Fruit fly (Drosophila melanogaster) whole organism, embryonic: ENCODE measurements around the gene Spn28Dc.

Experiments
- Awh ChIP-seq: fragments of 200-800 bp; sonication (Bioruptor generic); IDR thresholded peaks from 2 replicates; pipeline ENCODE4, ENCODE4 v1.3.6; 2022; ENCODE audit warnings: missing biosample characterization, missing genetic modification characterization
- Bteb2 ChIP-seq: fragments of 200-800 bp; sonication (Bioruptor generic); optimal IDR thresholded peaks from 2 replicates; lab custom pipeline; 2016; ENCODE audit warnings: missing biosample characterization, missing genetic modification characterization
- CG11398 ChIP-seq: fragments of 200-800 bp; sonication (Bioruptor generic); optimal IDR thresholded peaks from 2 replicates; lab custom pipeline; 2016; ENCODE audit warnings: missing biosample characterization, missing genetic modification characterization
- CG11723 ChIP-seq: fragments of 200-800 bp; sonication (Bioruptor generic); optimal IDR thresholded peaks from 2 replicates; lab custom pipeline; 2017; ENCODE audit warnings: missing biosample characterization, mild to moderate bottlenecking, missing genetic modification characterization
- CG12071 ChIP-seq: fragments of 200-800 bp; sonication (Bioruptor generic); optimal IDR thresholded peaks from 3 replicates; lab custom pipeline; 2018; ENCODE audit warnings: missing biosample characterization, mild to moderate bottlenecking, missing genetic modification characterization
- CG12219 ChIP-seq: fragments of 200-800 bp; sonication (Bioruptor generic); optimal IDR thresholded peaks from 3 replicates; lab custom pipeline; 2018; ENCODE audit warnings: missing biosample characterization, mild to moderate bottlenecking, missing genetic modification characterization
- CG13894 ChIP-seq: fragments of 200-800 bp; sonication (Bioruptor generic); optimal IDR thresholded peaks from 3 replicates; lab custom pipeline; 2018; ENCODE audit warnings: missing biosample characterization, mild to moderate bottlenecking, missing genetic modification characterization, moderate library complexity
- CG15479 ChIP-seq: fragments of 200-800 bp; sonication (Bioruptor generic); optimal IDR thresholded peaks from 3 replicates; lab custom pipeline; 2019; ENCODE audit warnings: missing biosample characterization, mild to moderate bottlenecking, missing genetic modification characterization, moderate library complexity
- CG16815 ChIP-seq: fragments of 200-800 bp; sonication (Bioruptor generic); optimal IDR thresholded peaks from 3 replicates; lab custom pipeline; 2017; ENCODE audit warnings: missing biosample characterization, mild to moderate bottlenecking, missing genetic modification characterization
- CG17359 ChIP-seq: fragments of 200-800 bp; sonication (Bioruptor generic); optimal IDR thresholded peaks from 3 replicates; lab custom pipeline; 2018; ENCODE audit warnings: missing biosample characterization, mild to moderate bottlenecking, missing genetic modification characterization, moderate library complexity
- CG17802 ChIP-seq: fragments of 200-800 bp; sonication (Bioruptor generic); optimal IDR thresholded peaks from 2 replicates; lab custom pipeline; 2018; ENCODE audit warnings: missing biosample characterization, mild to moderate bottlenecking, missing genetic modification characterization, moderate library complexity
- CG18599 ChIP-seq: fragments of 200-800 bp; sonication (Bioruptor generic); optimal IDR thresholded peaks from 3 replicates; lab custom pipeline; 2017; ENCODE audit warnings: missing biosample characterization, missing genetic modification characterization, mild to moderate bottlenecking, moderate library complexity, missing genetic modification reagents
- CG2875 ChIP-seq: fragments of 200-800 bp; sonication (Bioruptor generic); optimal IDR thresholded peaks from 2 replicates; lab custom pipeline; 2017; ENCODE audit warnings: missing biosample characterization, mild to moderate bottlenecking, missing genetic modification characterization, missing genetic modification reagents
- CG3065 ChIP-seq: fragments of 200-800 bp; sonication (Bioruptor generic); optimal IDR thresholded peaks from 2 replicates; lab custom pipeline; 2016; ENCODE audit warnings: missing biosample characterization, missing genetic modification characterization
- CG9727 ChIP-seq: fragments of 200-800 bp; sonication (Bioruptor generic); optimal IDR thresholded peaks from 3 replicates; lab custom pipeline; 2017; ENCODE audit warnings: missing biosample characterization, mild to moderate bottlenecking, missing genetic modification characterization
- Fer3 ChIP-seq: fragments of 200-800 bp; sonication (Bioruptor generic); optimal IDR thresholded peaks from 2 replicates; lab custom pipeline; 2018; ENCODE audit warnings: missing biosample characterization, mild to moderate bottlenecking, missing genetic modification characterization, moderate library complexity
- GATAe ChIP-seq: fragments of 200-800 bp; sonication (Bioruptor generic); conservative IDR thresholded peaks from 2 replicates; pipeline ENCODE4 v1.3.6; 2022; ENCODE audit warnings: missing biosample characterization, missing genetic modification characterization
- Hey ChIP-seq: fragments of 200-800 bp; sonication (Bioruptor generic); optimal IDR thresholded peaks from 3 replicates; lab custom pipeline; 2018; ENCODE audit warnings: missing biosample characterization, mild to moderate bottlenecking, missing genetic modification characterization
- Lhr ChIP-seq: fragments of 200-800 bp; sonication (Bioruptor generic); optimal IDR thresholded peaks from 3 replicates; lab custom pipeline; 2017; ENCODE audit warnings: mild to moderate bottlenecking, missing biosample characterization, missing genetic modification reagents, missing genetic modification characterization
- Pdp1 ChIP-seq, 2 experiments: fragments of 200-800 bp; sonication (Bioruptor generic); optimal IDR thresholded peaks; 3 replicates each; lab custom pipeline; 2016; ENCODE audit warnings: missing biosample characterization in 2 of 2, missing genetic modification characterization in 2 of 2, mild to moderate bottlenecking in 1 of 2, moderate library complexity in 1 of 2
- Ptx1 ChIP-seq: fragments of 200-800 bp; sonication (Bioruptor generic); IDR thresholded peaks from 2 replicates; pipeline ENCODE4 v1.3.6; 2022; ENCODE audit warnings: missing biosample characterization, missing genetic modification characterization
- Rfx ChIP-seq: fragments of 200-800 bp; sonication (Bioruptor generic); IDR thresholded peaks from 2 replicates; pipeline ENCODE4 v1.3.6; 2022; ENCODE audit warnings: missing biosample characterization, missing genetic modification characterization
- Taf1 ChIP-seq: fragments of 200-800 bp; sonication (Bioruptor generic); IDR thresholded peaks from 2 replicates; pipeline ENCODE4 v1.3.6; 2022; ENCODE audit warnings: missing biosample characterization, missing genetic modification characterization
- Trl ChIP-seq, 3 experiments: fragments of >200 bp in 2 of 3; fragments of 200-800 bp in 1 of 3; sonication (Bioruptor generic) in 1 of 3; optimal IDR thresholded peaks; 2 replicates in 1 of 3; 3 replicates in 2 of 3; lab custom pipeline; 2016 to 2017; ENCODE audit warnings: missing biosample characterization in 1 of 3, missing genetic modification characterization in 1 of 3
- bsh ChIP-seq, 2 experiments: fragments of 200-800 bp; sonication (Bioruptor generic); optimal IDR thresholded peaks; 2 replicates each; lab custom pipeline; 2017 to 2018; ENCODE audit warnings: mild to moderate bottlenecking in 2 of 2, missing biosample characterization in 2 of 2, missing genetic modification characterization in 2 of 2, moderate library complexity in 1 of 2
- chinmo ChIP-seq: fragments of 200-800 bp; sonication (Bioruptor generic); IDR thresholded peaks from 4 replicates; pipeline ENCODE4 v1.3.6; 2022; ENCODE audit warnings: missing biosample characterization, missing genetic modification characterization; ENCODE audit not compliant: partially characterized antibody
- ci ChIP-seq: fragments of 200-800 bp; sonication (Bioruptor generic); IDR thresholded peaks from 3 replicates; pipeline ENCODE4 v1.3.6; 2022; ENCODE audit warnings: missing biosample characterization, missing genetic modification characterization
- crol ChIP-seq: fragments of 200-800 bp; sonication (Bioruptor generic); IDR thresholded peaks from 2 replicates; pipeline ENCODE4 v1.3.6; 2022; ENCODE audit warnings: missing biosample characterization, missing genetic modification characterization
- emc ChIP-seq: fragments of 200-800 bp; sonication (Bioruptor generic); optimal IDR thresholded peaks from 2 replicates; lab custom pipeline; 2016; ENCODE audit warnings: missing biosample characterization, missing genetic modification characterization
- eve ChIP-seq, 2 experiments: fragments of >200 bp; optimal IDR thresholded peaks; 2 replicates each; lab custom pipeline; 2017; ENCODE audit warnings: missing biosample characterization in 2 of 2, missing genetic modification characterization in 2 of 2
- ewg ChIP-seq: fragments of 200-800 bp; sonication (Bioruptor generic); optimal IDR thresholded peaks from 3 replicates; lab custom pipeline; 2017; ENCODE audit warnings: mild to moderate bottlenecking, missing biosample characterization, missing genetic modification reagents, missing genetic modification characterization
- exex ChIP-seq: fragments of 200-800 bp; sonication (Bioruptor generic); optimal IDR thresholded peaks from 4 replicates; lab custom pipeline; 2018; ENCODE audit warnings: missing biosample characterization, mild to moderate bottlenecking, missing genetic modification characterization, moderate library complexity
- hkb ChIP-seq, 2 experiments: fragments of 200-800 bp in 1 of 2; fragments of >200 bp in 1 of 2; sonication (Bioruptor generic) in 1 of 2; IDR thresholded peaks in 1 of 2; optimal IDR thresholded peaks in 1 of 2; 2 replicates each; pipeline versions ENCODE4 v1.3.6 to Lab custom; 2017 to 2022; ENCODE audit warnings: missing biosample characterization in 1 of 2, missing genetic modification characterization in 1 of 2
- lmd ChIP-seq: fragments of 200-800 bp; sonication (Bioruptor generic); IDR thresholded peaks from 2 replicates; pipeline ENCODE4 v1.3.6; 2022; ENCODE audit warnings: missing biosample characterization, missing genetic modification characterization
- mirr ChIP-seq: fragments of 200-800 bp; sonication (Bioruptor generic); optimal IDR thresholded peaks from 3 replicates; lab custom pipeline; 2018; ENCODE audit warnings: missing biosample characterization, mild to moderate bottlenecking, missing genetic modification characterization
- mld ChIP-seq: fragments of 200-800 bp; sonication (Bioruptor generic); IDR thresholded peaks from 3 replicates; pipeline ENCODE4 v1.3.6; 2022; ENCODE audit warnings: missing biosample characterization, missing genetic modification characterization; ENCODE audit not compliant: partially characterized antibody
- onecut ChIP-seq: fragments of 200-800 bp; sonication (Bioruptor generic); IDR thresholded peaks from 2 replicates; pipeline ENCODE4 v1.3.6; 2022; ENCODE audit warnings: missing biosample characterization, missing genetic modification characterization
- rib ChIP-seq: fragments of 200-800 bp; sonication (Bioruptor generic); IDR thresholded peaks from 2 replicates; pipeline ENCODE4 v1.3.6; 2022; ENCODE audit warnings: missing biosample characterization, missing genetic modification characterization
- ro ChIP-seq: fragments of 200-800 bp; sonication (Bioruptor generic); IDR thresholded peaks from 2 replicates; pipeline ENCODE4 v1.3.6; 2022; ENCODE audit warnings: missing biosample characterization, missing genetic modification characterization
- scrt ChIP-seq: fragments of 200-800 bp; sonication (Bioruptor generic); optimal IDR thresholded peaks from 2 replicates; lab custom pipeline; 2018; ENCODE audit warnings: missing biosample characterization, mild to moderate bottlenecking, missing genetic modification characterization, moderate library complexity
- sd ChIP-seq: fragments of 200-800 bp; sonication (Bioruptor generic); optimal IDR thresholded peaks from 3 replicates; lab custom pipeline; 2018; ENCODE audit warnings: missing biosample characterization, mild to moderate bottlenecking, missing genetic modification characterization, moderate library complexity
- slbo ChIP-seq: fragments of 200-800 bp; sonication (Bioruptor generic); IDR thresholded peaks from 2 replicates; pipeline ENCODE4 v1.3.6; 2022; ENCODE audit warnings: missing biosample characterization, missing genetic modification characterization
- so ChIP-seq: fragments of 200-800 bp; sonication (Bioruptor generic); IDR thresholded peaks from 3 replicates; pipeline ENCODE4 v1.3.6; 2022; ENCODE audit warnings: missing biosample characterization, missing genetic modification characterization
- stc ChIP-seq: fragments of 200-800 bp; sonication (Bioruptor generic); IDR thresholded peaks from 2 replicates; pipeline ENCODE4 v1.3.6; 2022; ENCODE audit warnings: missing biosample characterization, missing genetic modification characterization
- unc-4 ChIP-seq: fragments of 200-800 bp; sonication (Bioruptor generic); IDR thresholded peaks from 2 replicates; pipeline ENCODE4 v1.3.6; 2022; ENCODE audit warnings: missing biosample characterization, missing genetic modification characterization; ENCODE audit not compliant: partially characterized antibody
- zfh2 ChIP-seq: fragments of 200-800 bp; sonication (Bioruptor generic); optimal IDR thresholded peaks from 2 replicates; lab custom pipeline; 2016; ENCODE audit warnings: missing biosample characterization, missing genetic modification characterization

Gene Spn28Dc

DNA sequence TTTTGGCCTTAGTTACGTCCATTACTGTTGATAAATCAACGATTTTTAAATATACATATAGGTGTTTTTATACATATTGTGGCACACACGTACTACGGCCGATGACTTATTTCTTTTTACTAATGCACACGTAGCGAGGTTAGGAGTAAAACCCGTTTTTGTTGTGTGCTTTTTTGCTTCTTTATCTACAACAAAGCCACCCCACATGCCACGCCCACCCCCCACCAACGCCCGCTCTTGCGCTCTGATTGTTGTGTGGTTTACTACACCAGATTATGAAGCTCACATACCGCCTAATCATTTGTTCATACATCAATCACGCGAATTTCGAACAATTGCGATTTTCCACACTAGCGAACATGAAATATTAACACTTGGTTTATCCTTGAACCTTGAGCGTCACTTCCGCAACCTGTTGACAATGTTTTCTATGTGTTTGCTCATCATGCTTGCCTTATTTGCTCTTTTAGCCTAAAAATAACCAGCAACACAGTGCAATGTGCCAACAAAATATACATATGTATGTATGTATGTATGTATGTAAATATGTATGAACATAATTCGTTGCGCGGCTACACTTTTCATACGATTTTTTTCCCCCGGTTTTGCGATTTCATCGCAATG lies 13.8 kb downstream of the Spn28Dc start (continued):
- no peak for TF ChIP-seq so
- peak; percentile 64 for TF ChIP-seq scrt (GFP tag; lab: Kevin White, UChicago)
- peak; percentile 6 for TF ChIP-seq CG15479
- no peak for TF ChIP-seq bsh (GFP tag; optimal IDR thresholded peaks at IDR 0.05; lab: Kevin White, UChicago)
- TF ChIP-seq Trl (optimal IDR thresholded peaks at IDR 0.05; lab: Kevin White, UChicago), result peak in 1 of 2 experiments; percentile 21
- TF ChIP-seq Trl (GFP tag; optimal IDR thresholded peaks at IDR 0.05; lab: Kevin White, UChicago), result no peak
- TF ChIP-seq unc-4 (GFP tag; lab: Robert Waterston, UW), result no peak
- peak; percentile 19; the same call in 1 of the 2 replicates for TF ChIP-seq rib (GFP tag; lab: Robert Waterston, UW)
- TF ChIP-seq CG12071 (GFP tag; lab: Kevin White, UChicago), result peak; percentile 4
- TF ChIP-seq lmd (GFP tag; lab: Robert Waterston, UW), result no peak
- TF ChIP-seq zfh2 (GFP tag; lab: Kevin White, UChicago), result peak; percentile 13
- TF ChIP-seq emc (GFP tag; lab: Kevin White, UChicago), result no peak
- TF ChIP-seq mirr (GFP tag; lab: Kevin White, UChicago), result peak; percentile 19
- TF ChIP-seq Awh (GFP tag; lab: Robert Waterston, UW), result peak; percentile 27; the same call in 1 of the 2 replicates
- TF ChIP-seq CG16815 (GFP tag; lab: Kevin White, UChicago), result no peak
- peak; percentile 14; the same call in 1 of the 2 replicates for TF ChIP-seq stc (GFP tag; lab: Robert Waterston, UW)
- TF ChIP-seq CG11723 (GFP tag; lab: Kevin White, UChicago), result no peak
- TF ChIP-seq CG3065, result peak; percentile 25
- 0 out of 4 replicates have a peak, but pooled peaks have one; percentile 20 for TF ChIP-seq chinmo (GFP tag; lab: Robert Waterston, UW)
- peak; percentile 12 for TF ChIP-seq CG12219 (GFP tag; lab: Kevin White, UChicago)
- TF ChIP-seq CG9727 (GFP tag; lab: Kevin White, UChicago), result no peak
- TF ChIP-seq Lhr (GFP tag; lab: Kevin White, UChicago), result no peak
- peak; percentile 79 for TF ChIP-seq crol (GFP tag; lab: Robert Waterston, UW)
- TF ChIP-seq CG17802 (tag; lab: Kevin White, UChicago), result no peak
- TF ChIP-seq Hey (tag; lab: Kevin White, UChicago), result peak; percentile 34
- TF ChIP-seq mld (GFP tag; lab: Robert Waterston, UW), result 0 out of 3 replicates have a peak, but pooled peaks have one; percentile 11
- 0 out of 2 replicates have a peak, but pooled peaks have one; percentile 5 for TF ChIP-seq Ptx1 (GFP tag; lab: Robert Waterston, UW)
- no peak for TF ChIP-seq Fer3 (tag; lab: Kevin White, UChicago)
- TF ChIP-seq CG17359 (tag; lab: Kevin White, UChicago), result peak; percentile 23
- TF ChIP-seq eve (GFP tag; optimal IDR thresholded peaks at IDR 0.05; lab: Kevin White, UChicago), result peak in 1 of 2 experiments; percentile 45
- 0 out of 2 replicates have a peak, but pooled peaks have one; percentile 4 for TF ChIP-seq Taf1 (GFP tag; lab: Robert Waterston, UW)
- TF ChIP-seq Pdp1 (GFP tag; optimal IDR thresholded peaks at IDR 0.05; lab: Kevin White, UChicago), result peak in 1 of 2 experiments; percentile 17
- TF ChIP-seq hkb (optimal IDR thresholded peaks at IDR 0.05; lab: Kevin White, UChicago), result no peak
- no peak for TF ChIP-seq hkb (GFP tag; IDR thresholded peaks at IDR 0.05; lab: Robert Waterston, UW)
- TF ChIP-seq GATAe (GFP tag; lab: Robert Waterston, UW), result 0 out of 2 replicates have a peak, but pooled peaks have one; percentile 31
- TF ChIP-seq ci, result peak; percentile 61; the same call in 1 of the 3 replicates
- no peak for TF ChIP-seq CG11398 (GFP tag; lab: Kevin White, UChicago)
- peak; percentile 49 for TF ChIP-seq exex (tag; lab: Kevin White, UChicago)

DNA sequence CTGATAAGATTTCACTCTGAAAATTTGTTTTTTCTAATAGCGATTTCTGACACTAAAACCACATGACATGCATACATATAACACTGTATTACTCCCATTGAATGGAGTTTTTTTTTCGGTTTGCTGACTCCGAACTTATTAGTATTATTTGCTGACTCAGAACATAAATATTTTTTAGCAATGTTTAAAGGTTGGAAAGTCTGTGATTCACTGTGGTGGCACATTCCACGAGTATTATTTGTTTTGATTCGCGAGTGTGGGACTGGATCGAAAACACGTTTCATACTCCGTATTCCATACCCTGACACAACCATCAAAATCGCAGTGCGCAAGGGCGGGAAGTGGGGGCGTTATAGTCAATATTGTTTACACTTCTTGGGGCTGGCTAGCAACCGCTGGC lies 14.4 kb downstream of the Spn28Dc start:
- TF ChIP-seq ewg (GFP tag; lab: Kevin White, UChicago), result peak; percentile 30
- TF ChIP-seq Rfx, result 0 out of 2 replicates have a peak, but pooled peaks have one; percentile 33
- TF ChIP-seq Taf1 (GFP tag; lab: Robert Waterston, UW), result 0 out of 2 replicates have a peak, but pooled peaks have one; percentile 6
- peak; percentile 30; the same call in 1 of the 2 replicates for TF ChIP-seq onecut (GFP tag; lab: Robert Waterston, UW)
- TF ChIP-seq Bteb2 (GFP tag; lab: Kevin White, UChicago), result no peak
- no peak for TF ChIP-seq slbo (GFP tag; lab: Robert Waterston, UW)
- no peak for TF ChIP-seq CG18599 (GFP tag; lab: Kevin White, UChicago)
- no peak for TF ChIP-seq ro (GFP tag; lab: Robert Waterston, UW)
- peak; percentile 82 for TF ChIP-seq sd (tag; lab: Kevin White, UChicago)
- TF ChIP-seq CG13894 (tag; lab: Kevin White, UChicago), result peak; percentile 21
- no peak for TF ChIP-seq CG2875 (GFP tag; lab: Kevin White, UChicago)
- TF ChIP-seq, all 482 proteins: peak for 6
